Worm (Caenorhabditis elegans): Measurements from ENCODE around the gene T25E4.1.

- TF ChIP-seq drap-1 (GFP tag; optimal IDR thresholded peaks at IDR 0.05): no peak
- no peak for TF ChIP-seq pha-4 (tag; optimal IDR thresholded peaks at IDR 0.05)
- no peak for TF ChIP-seq mls-2 (tag; optimal IDR thresholded peaks at IDR 0.05)
- TF ChIP-seq ceh-39 (tag; optimal IDR thresholded peaks at IDR 0.05): no peak
- no peak for TF ChIP-seq lin-32 (GFP tag; optimal IDR thresholded peaks at IDR 0.05)
- TF ChIP-seq unc-62 (GFP tag; optimal IDR thresholded peaks at IDR 0.05): no peak
- TF ChIP-seq snpc-4 (tag; optimal IDR thresholded peaks at IDR 0.05): no peak
- TF ChIP-seq unc-39 (tag; optimal IDR thresholded peaks at IDR 0.05): no peak
- no peak for TF ChIP-seq nhr-237 (tag; optimal IDR thresholded peaks at IDR 0.05)
- TF ChIP-seq flh-1 (GFP tag; optimal IDR thresholded peaks at IDR 0.05): no peak
- no peak for TF ChIP-seq nhr-28 (tag; optimal IDR thresholded peaks at IDR 0.05)
- no peak for TF ChIP-seq ces-1 (GFP tag; optimal IDR thresholded peaks at IDR 0.05)
- TF ChIP-seq ztf-11 (tag; optimal IDR thresholded peaks at IDR 0.05): no peak
These were observed 44.5 kb upstream of the T25E4.1 start, which contains the start of gene hlh-26 for ce11 chrII:5533642-5534041.
